Worm (Caenorhabditis elegans) whole organism, young adult: ENCODE data around the gene ZK930.6.

Experiments
- F49E8.2 ChIP-seq: sonication (generic microtip); optimal IDR thresholded peaks from 3 replicates; lab custom pipeline; 2017; ENCODE audit warnings: missing genetic modification characterization, mild to moderate bottlenecking, missing compliant biosample characterization, antibody characterized with exemption, moderate library complexity; ENCODE audit not compliant: insufficient read depth
- T07F8.4 ChIP-seq: sonication (generic microtip); optimal IDR thresholded peaks from 2 replicates; lab custom pipeline; 2016; ENCODE audit warnings: mild to moderate bottlenecking, missing genetic modification characterization, moderate library complexity, missing compliant biosample characterization
- ama-1 ChIP-seq, 3 experiments: fragments of 150-350 bp in 1 of 3; sonication (generic microtip) in 2 of 3; optimal IDR thresholded peaks; 2 replicates each; lab custom pipeline; 2014 to 2018; ENCODE audit warnings: missing biosample characterization in 2 of 3, missing genetic modification characterization in 2 of 3, missing genetic modification reagents in 2 of 3
- aptf-3 ChIP-seq: fragments of 200-800 bp; sonication (Bioruptor generic); IDR thresholded peaks from 2 replicates; pipeline ENCODE4 v1.3.6; 2022; ENCODE audit warnings: missing genetic modification characterization, missing compliant biosample characterization
- atf-7 ChIP-seq: sonication (generic microtip); optimal IDR thresholded peaks from 2 replicates; lab custom pipeline; 2017; ENCODE audit warnings: mild to moderate bottlenecking, missing genetic modification characterization, missing compliant biosample characterization
- bed-1 ChIP-seq: fragments of 200-800 bp; sonication (Bioruptor generic); IDR thresholded peaks from 2 replicates; pipeline ENCODE4 v1.3.6; 2022; ENCODE audit warnings: missing genetic modification reagents, missing genetic modification characterization, missing compliant biosample characterization

ce11 chrII:11915770-11916554 lies 32.2 kb downstream of the ZK930.6 start, which contains the start of the genes vps-15 and hmg-12:
- TF ChIP-seq T07F8.4 (tag; lab: Kevin White, UChicago) (no peak), bed-1 (no peak), ama-1 (optimal IDR thresholded peaks at IDR 0.05; lab: Kevin White, UChicago) (no peak), ama-1 (GFP tag; optimal IDR thresholded peaks at IDR 0.05; lab: Kevin White, UChicago) (no peak), aptf-3 (GFP tag; lab: Robert Waterston, UW) (no peak), atf-7 (tag; lab: Kevin White, UChicago) (no peak), F49E8.2 (tag; lab: Kevin White, UChicago) (peak; percentile 60)
